Worm (Caenorhabditis elegans): ENCODE data around the gene col-20.
"Not testable (repeated sequence)": the region's sequence is repeated elsewhere in the genome, so short reads cannot be mapped to it uniquely, and the experiment has no call there.

Gene col-20

ce11 chrII:4849885-4850284 lies 20.7 kb downstream of the col-20 start, which contains the start of gene T23B7.3:
TSS of gene T23B7.3 (plus strand) at chrII:4850185.
- no peak for TF ChIP-seq unc-55 (GFP tag; optimal IDR thresholded peaks at IDR 0.05)
- no peak for TF ChIP-seq nhr-6 (tag; optimal IDR thresholded peaks at IDR 0.05)
- TF ChIP-seq ZK546.5 (tag; optimal IDR thresholded peaks at IDR 0.05): no peak
- no peak for TF ChIP-seq fos-1 (tag; optimal IDR thresholded peaks at IDR 0.05)

ce11 chrII:4842143-4842658 lies 28.4 kb downstream of the col-20 start, which contains the start of the genes T23B7.2 and nspd-4:
TSS of gene T23B7.2 (minus strand) at chrII:4842243.
TSS of gene nspd-4 (plus strand) at chrII:4842608.
- TF ChIP-seq nhr-129, lin-39, mdl-1 (tag; optimal IDR thresholded peaks at IDR 0.05): not testable (repeated sequence)

ce11 chrII:4837659-4838058 lies 32.9 kb downstream of the col-20 start, which contains the start of gene C33F10.12:
TSS of gene C33F10.12 (minus strand) at chrII:4837759.
- TF ChIP-seq lsy-2 (tag; optimal IDR thresholded peaks at IDR 0.05) (no peak), Y55F3AM.14 (GFP tag; optimal IDR thresholded peaks at IDR 0.05) (no peak)

- TF ChIP-seq ztf-11 (tag; optimal IDR thresholded peaks at IDR 0.05) (no peak), nhr-129 (tag; optimal IDR thresholded peaks at IDR 0.05) (no peak), nhr-6 (tag; optimal IDR thresholded peaks at IDR 0.05) (no peak), ztf-1 (GFP tag; conservative IDR thresholded peaks at IDR 0.05) (no peak), ztf-4 (tag; optimal IDR thresholded peaks at IDR 0.05) (no peak), skn-1 (tag; optimal IDR thresholded peaks at IDR 0.05) (no peak), gmeb-1 (tag; optimal IDR thresholded peaks at IDR 0.05) (no peak), sem-4 (tag; optimal IDR thresholded peaks at IDR 0.05) (no peak), dmd-4 (tag; optimal IDR thresholded peaks at IDR 0.05) (no peak), unc-55 (GFP tag; optimal IDR thresholded peaks at IDR 0.05) (no peak), Y55F3AM.14 (GFP tag; optimal IDR thresholded peaks at IDR 0.05) (no peak), mab-5 (tag; optimal IDR thresholded peaks at IDR 0.05) (no peak)
Observed at ce11 chrII:4834761-4835160, 35.8 kb downstream of the col-20 start, which contains the start of the genes C33F10.11 and C33F10.1. TSS of gene C33F10.11 (minus strand) at chrII:4834861. TSS of gene C33F10.1 (plus strand) at chrII:4835023.

ce11 chrII:4827734-4828609 lies 42.6 kb downstream of the col-20 start, which contains the start of the genes fbxb-88 and tbck-1:
TSS of gene fbxb-88 (minus strand) at chrII:4827884.
TSS of gene tbck-1 (plus strand) at chrII:4828559.
- TF ChIP-seq ama-1 (optimal IDR thresholded peaks at IDR 0.05): no peak
- TF ChIP-seq alr-1 (tag; optimal IDR thresholded peaks at IDR 0.05): no peak
- no peak for TF ChIP-seq sem-4 (tag; optimal IDR thresholded peaks at IDR 0.05)
- TF ChIP-seq zag-1 (tag; optimal IDR thresholded peaks at IDR 0.05): no peak
- no peak for TF ChIP-seq ztf-1 (GFP tag; conservative IDR thresholded peaks at IDR 0.05)
- no peak for TF ChIP-seq peb-1 (tag; optimal IDR thresholded peaks at IDR 0.05)
- peak; percentile 82 for TF ChIP-seq unc-55 (GFP tag; optimal IDR thresholded peaks at IDR 0.05)
- no peak for TF ChIP-seq aly-2 (tag; optimal IDR thresholded peaks at IDR 0.05)
- TF ChIP-seq ztf-4 (tag; optimal IDR thresholded peaks at IDR 0.05): no peak
- TF ChIP-seq nhr-21 (tag; optimal IDR thresholded peaks at IDR 0.05): no peak
- no peak for TF ChIP-seq nhr-25 (tag; optimal IDR thresholded peaks at IDR 0.05)
- peak; percentile 56 for TF ChIP-seq C34F6.9 (tag; optimal IDR thresholded peaks at IDR 0.05)
- TF ChIP-seq sma-3 (GFP tag; optimal IDR thresholded peaks at IDR 0.05): no peak
- TF ChIP-seq ceh-82 (tag; optimal IDR thresholded peaks at IDR 0.05): no peak
- TF ChIP-seq crh-2 (tag; optimal IDR thresholded peaks at IDR 0.05): peak; percentile 63
- no peak for TF ChIP-seq mab-5 (tag; optimal IDR thresholded peaks at IDR 0.05)
- TF ChIP-seq egl-27 (tag; optimal IDR thresholded peaks at IDR 0.05): no peak
- no peak for TF ChIP-seq nhr-77 (tag; optimal IDR thresholded peaks at IDR 0.05)
- no peak for TF ChIP-seq lin-13 (GFP tag; optimal IDR thresholded peaks at IDR 0.05)
- TF ChIP-seq nhr-11 (tag; optimal IDR thresholded peaks at IDR 0.05): no peak
- no peak for TF ChIP-seq unc-62 (GFP tag; optimal IDR thresholded peaks at IDR 0.05)
- peak in 1 of 2 experiments; percentile 26 for TF ChIP-seq lsy-2 (tag; optimal IDR thresholded peaks at IDR 0.05)
- no peak for TF ChIP-seq nhr-10 (tag; optimal IDR thresholded peaks at IDR 0.05)
- no peak for TF ChIP-seq lin-11 (tag; optimal IDR thresholded peaks at IDR 0.05)
- TF ChIP-seq ztf-11 (tag; optimal IDR thresholded peaks at IDR 0.05): no peak
- no peak for TF ChIP-seq mbf-1 (tag; optimal IDR thresholded peaks at IDR 0.05)
- peak; percentile 54 for TF ChIP-seq snpc-4 (tag; optimal IDR thresholded peaks at IDR 0.05)
- no peak for TF ChIP-seq nhr-129 (tag; optimal IDR thresholded peaks at IDR 0.05)
- TF ChIP-seq gmeb-1 (tag; optimal IDR thresholded peaks at IDR 0.05): peak; percentile 97
- TF ChIP-seq nhr-6 (tag; optimal IDR thresholded peaks at IDR 0.05): no peak
- TF ChIP-seq ZK546.5 (tag; optimal IDR thresholded peaks at IDR 0.05): no peak
- TF ChIP-seq nhr-12 (tag; optimal IDR thresholded peaks at IDR 0.05): no peak

Measured in whole organism, L2 larva.